Worm (Caenorhabditis elegans) whole organism, L3 larva: ENCODE measurements around the gene spch-1.

Source experiments
- ZK546.5 ChIP-seq: sonication (generic microtip); optimal IDR thresholded peaks from 2 replicates; lab custom pipeline; 2017; ENCODE audit warnings: missing biosample characterization, missing genetic modification characterization
- aly-2 ChIP-seq: fragments of 150-350 bp; optimal IDR thresholded peaks from 2 replicates; lab custom pipeline; 2014; ENCODE audit warnings: missing biosample characterization, missing genetic modification characterization
- ama-1 ChIP-seq: fragments of 150-350 bp; optimal IDR thresholded peaks from 2 replicates; lab custom pipeline; 2018
- ceh-28 ChIP-seq: fragments of 150-350 bp; optimal IDR thresholded peaks from 2 replicates; lab custom pipeline; 2014; ENCODE audit warnings: missing biosample characterization, missing genetic modification reagents, missing genetic modification characterization
- ceh-82 ChIP-seq: fragments of 150-350 bp; optimal IDR thresholded peaks from 2 replicates; lab custom pipeline; 2014; ENCODE audit warnings: missing biosample characterization, missing genetic modification characterization
- ceh-9 ChIP-seq: sonication (generic microtip); optimal IDR thresholded peaks from 2 replicates; lab custom pipeline; 2018; ENCODE audit warnings: missing biosample characterization, missing genetic modification characterization
- egl-27 ChIP-seq: sonication (generic microtip); optimal IDR thresholded peaks from 4 replicates; lab custom pipeline; 2017; ENCODE audit warnings: missing biosample characterization, missing genetic modification reagents, missing genetic modification characterization
- egl-5 ChIP-seq: fragments of 150-350 bp; optimal IDR thresholded peaks from 2 replicates; lab custom pipeline; 2017; ENCODE audit warnings: missing biosample characterization, missing genetic modification reagents, missing genetic modification characterization, inconsistent platforms
- elt-2 ChIP-seq: sonication (generic microtip); optimal IDR thresholded peaks from 2 replicates; lab custom pipeline; 2016; ENCODE audit warnings: missing genetic modification reagents, mild to moderate bottlenecking, missing genetic modification characterization, missing compliant biosample characterization
- elt-3 ChIP-seq, 3 experiments: fragments of 150-350 bp in 1 of 3; sonication (generic microtip) in 2 of 3; optimal IDR thresholded peaks; 2 replicates in 2 of 3; 4 replicates in 1 of 3; lab custom pipeline; 2014 to 2017; ENCODE audit warnings: missing biosample characterization in 3 of 3, missing genetic modification characterization in 3 of 3
- eor-1 ChIP-seq, 2 experiments: fragments of 150-350 bp; optimal IDR thresholded peaks; 2 replicates each; lab custom pipeline; 2014 to 2018; ENCODE audit warnings: missing biosample characterization in 2 of 2, missing genetic modification characterization in 2 of 2
- fkh-10 ChIP-seq: sonication (generic microtip); optimal IDR thresholded peaks from 2 replicates; lab custom pipeline; 2017; ENCODE audit warnings: missing biosample characterization, missing genetic modification reagents, missing genetic modification characterization
- hmg-11 ChIP-seq: sonication (generic microtip); optimal IDR thresholded peaks from 2 replicates; lab custom pipeline; 2016; ENCODE audit warnings: missing genetic modification characterization, missing compliant biosample characterization
- jun-1 ChIP-seq: fragments of 150-350 bp; optimal IDR thresholded peaks from 2 replicates; lab custom pipeline; 2014; ENCODE audit warnings: missing biosample characterization, missing genetic modification reagents, missing genetic modification characterization
- lin-15B ChIP-seq: fragments of 150-350 bp; optimal IDR thresholded peaks from 2 replicates; lab custom pipeline; 2014; ENCODE audit warnings: missing biosample characterization, missing genetic modification characterization
- lsy-12 ChIP-seq: sonication (generic microtip); optimal IDR thresholded peaks from 2 replicates; lab custom pipeline; 2016; ENCODE audit warnings: mild to moderate bottlenecking, missing genetic modification characterization, missing compliant biosample characterization
- mdl-1 ChIP-seq: fragments of 150-350 bp; optimal IDR thresholded peaks from 2 replicates; lab custom pipeline; 2014; ENCODE audit warnings: missing biosample characterization, missing genetic modification characterization
- mml-1 ChIP-seq: fragments of 150-350 bp; sonication (generic microtip); optimal IDR thresholded peaks from 3 replicates; lab custom pipeline; 2014; ENCODE audit warnings: missing biosample characterization, missing genetic modification characterization
- nfya-1 ChIP-seq: sonication (generic microtip); optimal IDR thresholded peaks from 2 replicates; lab custom pipeline; 2017; ENCODE audit warnings: missing genetic modification characterization, mild to moderate bottlenecking, missing compliant biosample characterization, antibody characterized with exemption, moderate library complexity; ENCODE audit not compliant: insufficient read depth
- nhr-11 ChIP-seq: fragments of 150-350 bp; optimal IDR thresholded peaks from 2 replicates; lab custom pipeline; 2014; ENCODE audit warnings: missing biosample characterization, missing genetic modification characterization
- nhr-12 ChIP-seq: fragments of 150-350 bp; optimal IDR thresholded peaks from 2 replicates; lab custom pipeline; 2014; ENCODE audit warnings: missing biosample characterization, missing genetic modification characterization
- nhr-23 ChIP-seq: fragments of 150-350 bp; optimal IDR thresholded peaks from 2 replicates; lab custom pipeline; 2014; ENCODE audit warnings: missing biosample characterization, missing genetic modification reagents, missing genetic modification characterization
- nhr-237 ChIP-seq: fragments of 150-350 bp; optimal IDR thresholded peaks from 2 replicates; lab custom pipeline; 2014; ENCODE audit warnings: missing biosample characterization, missing genetic modification characterization
- nhr-25 ChIP-seq: sonication (generic microtip); optimal IDR thresholded peaks from 2 replicates; lab custom pipeline; 2017; ENCODE audit warnings: missing biosample characterization, missing genetic modification characterization
- nhr-43 ChIP-seq: sonication (generic microtip); optimal IDR thresholded peaks from 2 replicates; lab custom pipeline; 2016; ENCODE audit warnings: mild to moderate bottlenecking, missing genetic modification characterization, missing compliant biosample characterization; ENCODE audit not compliant: poor library complexity, severe bottlenecking
- nhr-67 ChIP-seq: fragments of 150-350 bp; optimal IDR thresholded peaks from 2 replicates; lab custom pipeline; 2014; ENCODE audit warnings: missing biosample characterization, missing genetic modification characterization
- pha-4 ChIP-seq: fragments of 150-350 bp; optimal IDR thresholded peaks from 2 replicates; lab custom pipeline; 2014; ENCODE audit warnings: missing biosample characterization, missing genetic modification reagents, missing genetic modification characterization
- pqm-1 ChIP-seq: fragments of 150-350 bp; optimal IDR thresholded peaks from 2 replicates; lab custom pipeline; 2017; ENCODE audit warnings: missing biosample characterization, missing genetic modification characterization, inconsistent platforms
- sea-2 ChIP-seq: fragments of 150-350 bp; sonication (generic microtip); optimal IDR thresholded peaks from 4 replicates; lab custom pipeline; 2014; ENCODE audit warnings: missing biosample characterization, missing genetic modification reagents, missing genetic modification characterization
- snpc-4 ChIP-seq: fragments of 150-350 bp; optimal IDR thresholded peaks from 2 replicates; lab custom pipeline; 2014; ENCODE audit warnings: missing biosample characterization, missing genetic modification characterization
- tbx-2 ChIP-seq: sonication (generic microtip); optimal IDR thresholded peaks from 2 replicates; lab custom pipeline; 2016; ENCODE audit warnings: mild to moderate bottlenecking, missing genetic modification characterization, missing compliant biosample characterization
- unc-39 ChIP-seq: sonication (generic microtip); optimal IDR thresholded peaks from 4 replicates; lab custom pipeline; 2017; ENCODE audit warnings: missing biosample characterization, missing genetic modification characterization
- unc-62 ChIP-seq: fragments of 150-350 bp; sonication (generic microtip); optimal IDR thresholded peaks from 4 replicates; lab custom pipeline; 2014; ENCODE audit warnings: missing biosample characterization, missing genetic modification reagents, missing genetic modification characterization
- zag-1 ChIP-seq: fragments of 150-350 bp; optimal IDR thresholded peaks from 2 replicates; lab custom pipeline; 2014; ENCODE audit warnings: missing biosample characterization, missing genetic modification characterization
- ztf-11 ChIP-seq: fragments of 150-350 bp; optimal IDR thresholded peaks from 2 replicates; lab custom pipeline; 2014; ENCODE audit warnings: missing biosample characterization, missing genetic modification characterization

spch-1 gene

ce11 chrIV:10128446-10128845 is 17.1 kb upstream of the spch-1 start:
- no peak for TF ChIP-seq nhr-43 (tag; lab: Kevin White, UChicago)
- no peak for TF ChIP-seq mdl-1
- TF ChIP-seq sea-2 = no peak
- TF ChIP-seq jun-1 (tag; lab: Kevin White, UChicago) = no peak
- TF ChIP-seq aly-2 (tag; lab: Kevin White, UChicago) = no peak
- no peak for TF ChIP-seq lsy-12 (tag; lab: Kevin White, UChicago)
- no peak for TF ChIP-seq nfya-1 (tag; lab: Kevin White, UChicago)
- TF ChIP-seq, all 47 proteins: peak for 0

- TF ChIP-seq eor-1 (tag; optimal IDR thresholded peaks at IDR 0.05; lab: Kevin White, UChicago) = no peak
- no peak for TF ChIP-seq zag-1 (tag; lab: Kevin White, UChicago)
- no peak for TF ChIP-seq mml-1 (tag; lab: Kevin White, UChicago)
- no peak for TF ChIP-seq ceh-82
- TF ChIP-seq ZK546.5 (tag; lab: Kevin White, UChicago) = no peak
- TF ChIP-seq tbx-2 (tag; lab: Kevin White, UChicago) = no peak
- no peak for TF ChIP-seq nhr-67 (tag; lab: Kevin White, UChicago)
- no peak for TF ChIP-seq pha-4 (tag; lab: Kevin White, UChicago)
- TF ChIP-seq egl-5 = no peak
- TF ChIP-seq elt-2 (tag; lab: Kevin White, UChicago) = no peak
- no peak for TF ChIP-seq aly-2 (tag; lab: Kevin White, UChicago)
- no peak for TF ChIP-seq ceh-28 (tag; lab: Kevin White, UChicago)
- no peak for TF ChIP-seq snpc-4
- TF ChIP-seq pqm-1 (tag; lab: Kevin White, UChicago) = no peak
Measured at ce11 chrIV:10126544-10126943, 15.2 kb upstream of the spch-1 start, which contains the start of gene ctf-18. Gene ctf-18, minus strand, starts transcription at chrIV:10126644.

ce11 chrIV:10122205-10122604 is 10.9 kb upstream of the spch-1 start, which contains the start of gene irld-21:
Gene irld-21, minus strand, starts transcription at chrIV:10122305.
- TF ChIP-seq lsy-12 (tag; lab: Kevin White, UChicago) (no peak), unc-39 (tag; lab: Kevin White, UChicago) (no peak), ZK546.5 (tag; lab: Kevin White, UChicago) (no peak), lin-15B (tag; lab: Kevin White, UChicago) (no peak), pqm-1 (tag; lab: Kevin White, UChicago) (no peak), mml-1 (tag; lab: Kevin White, UChicago) (no peak), ceh-28 (tag; lab: Kevin White, UChicago) (no peak), pha-4 (tag; lab: Kevin White, UChicago) (no peak), unc-62 (GFP tag; lab: Kevin White, UChicago) (no peak), ztf-11 (tag; lab: Kevin White, UChicago) (no peak), snpc-4 (no peak), nhr-12 (tag; lab: Kevin White, UChicago) (no peak), hmg-11 (tag; lab: Kevin White, UChicago) (no peak), elt-3 (tag; optimal IDR thresholded peaks at IDR 0.05; lab: Kevin White, UChicago) (no peak), fkh-10 (GFP tag; lab: Kevin White, UChicago) (no peak), nhr-11 (tag; lab: Kevin White, UChicago) (no peak), ama-1 (lab: Kevin White, UChicago) (no peak), egl-5 (no peak)
- TF ChIP-seq, all 47 proteins: peak for 0

- TF ChIP-seq nhr-11 (tag; lab: Kevin White, UChicago) (no peak), eor-1 (tag; optimal IDR thresholded peaks at IDR 0.05; lab: Kevin White, UChicago) (no peak), lsy-12 (tag; lab: Kevin White, UChicago) (no peak), ZK546.5 (tag; lab: Kevin White, UChicago) (no peak), pha-4 (tag; lab: Kevin White, UChicago) (no peak), nhr-25 (tag; lab: Kevin White, UChicago) (no peak)
Measured at ce11 chrIV:10116765-10117164, 5.4 kb upstream of the spch-1 start.

- TF ChIP-seq snpc-4 (no peak), nhr-11 (tag; lab: Kevin White, UChicago) (no peak), nhr-43 (tag; lab: Kevin White, UChicago) (no peak), hmg-11 (tag; lab: Kevin White, UChicago) (no peak), nfya-1 (tag; lab: Kevin White, UChicago) (no peak), ceh-9 (tag; lab: Kevin White, UChicago) (no peak), elt-3 (tag; optimal IDR thresholded peaks at IDR 0.05; lab: Kevin White, UChicago) (no peak), nhr-67 (tag; lab: Kevin White, UChicago) (no peak), zag-1 (tag; lab: Kevin White, UChicago) (no peak), mml-1 (tag; lab: Kevin White, UChicago) (no peak), nhr-23 (tag; lab: Kevin White, UChicago) (no peak), nhr-237 (tag; lab: Kevin White, UChicago) (no peak), egl-27 (tag; lab: Kevin White, UChicago) (no peak)
Measured at ce11 chrIV:10115142-10115541, 3.8 kb upstream of the spch-1 start, which contains the start of gene C04G2.10. Gene C04G2.10, plus strand, starts transcription at chrIV:10115442.
